Worm (Caenorhabditis elegans): ENCODE measurements around the gene cest-5.2.

Gene cest-5.2

DNA sequence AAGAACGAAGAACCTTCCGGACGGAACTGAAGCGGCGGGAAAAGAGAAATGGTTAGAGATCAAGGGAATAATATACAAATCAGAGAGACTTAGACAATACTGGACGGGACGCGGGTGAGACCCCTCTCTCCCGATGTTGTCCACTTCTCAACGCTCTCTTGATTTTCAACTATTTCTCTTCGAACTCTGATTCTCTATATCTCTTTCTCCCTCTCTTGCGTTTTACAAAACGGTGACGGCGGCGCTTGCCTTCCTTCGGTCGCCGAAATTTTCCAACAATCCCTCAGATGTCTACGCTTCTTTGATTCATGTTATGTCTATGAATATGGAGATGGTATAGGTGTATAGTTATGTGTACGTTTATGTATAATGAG is 51.0 kb downstream of the cest-5.2 start:
- TF ChIP-seq B0035.1 (tag; optimal IDR thresholded peaks at IDR 0.05) (no peak), snpc-4 (GFP tag; optimal IDR thresholded peaks at IDR 0.05) (no peak), snpc-4 (tag; optimal IDR thresholded peaks at IDR 0.05) (peak in 1 of 4 experiments; percentile 19), him-1 (tag; optimal IDR thresholded peaks at IDR 0.05) (no peak), tbp1 (GFP tag; optimal IDR thresholded peaks at IDR 0.05) (peak; percentile 16), aptf-3 (GFP tag; IDR thresholded peaks at IDR 0.05) (no peak), madf-6 (GFP tag; IDR thresholded peaks at IDR 0.05) (no peak), T07F8.4 (tag; optimal IDR thresholded peaks at IDR 0.05) (no peak), hmg-1.2 (GFP tag; IDR thresholded peaks at IDR 0.05) (peak; percentile 82; the same call in 1 of the 2 replicates), fkh-3 (tag; optimal IDR thresholded peaks at IDR 0.05) (no peak), mel-28 (tag; optimal IDR thresholded peaks at IDR 0.05; ENCODE audit: borderline replicate concordance) (no peak), attf-5 (GFP tag; optimal IDR thresholded peaks at IDR 0.05) (peak; percentile 27), sdz-38 (tag; optimal IDR thresholded peaks at IDR 0.05) (no peak), rcor-1 (GFP tag; IDR thresholded peaks at IDR 0.05) (peak; percentile 21; the same call in 1 of the 2 replicates), nhr-120 (GFP tag; IDR thresholded peaks at IDR 0.05) (no peak), akir-1 (GFP tag; optimal IDR thresholded peaks at IDR 0.05) (no peak), unc-130 (GFP tag; optimal IDR thresholded peaks at IDR 0.05) (no peak), ceh-91 (GFP tag; IDR thresholded peaks at IDR 0.05) (no peak), ztf-6 (GFP tag; IDR thresholded peaks at IDR 0.05) (no peak), athp-1 (tag; optimal IDR thresholded peaks at IDR 0.05) (no peak), cebp-1 (GFP tag; IDR thresholded peaks at IDR 0.05) (no peak), cebp-1 (tag; optimal IDR thresholded peaks at IDR 0.05) (peak; percentile 61), B0336.3 (GFP tag; IDR thresholded peaks at IDR 0.05) (no peak), ztf-26 (tag; optimal IDR thresholded peaks at IDR 0.05) (peak; percentile 12), snpc-3.4 (tag; optimal IDR thresholded peaks at IDR 0.05) (peak; percentile 35), madf-10 (tag; optimal IDR thresholded peaks at IDR 0.05) (no peak), nhr-90 (tag; optimal IDR thresholded peaks at IDR 0.05) (no peak), ama-1 (optimal IDR thresholded peaks at IDR 0.05) (no peak), ama-1 (GFP tag; optimal IDR thresholded peaks at IDR 0.05) (no peak), nfya-1 (tag; optimal IDR thresholded peaks at IDR 0.05; ENCODE audit: borderline replicate concordance, insufficient read depth) (no peak), F49E8.2 (tag; optimal IDR thresholded peaks at IDR 0.05; ENCODE audit: insufficient read depth) (no peak), ccch-3 (GFP tag; optimal IDR thresholded peaks at IDR 0.05) (no peak), zfh-2 (GFP tag; conservative IDR thresholded peaks at IDR 0.05) (no peak), sea-2 (GFP tag; IDR thresholded peaks at IDR 0.05) (no peak), nhr-80 (tag; optimal IDR thresholded peaks at IDR 0.05) (peak; percentile 34), attf-6 (GFP tag; IDR thresholded peaks at IDR 0.05) (no peak), mxl-1 (tag; optimal IDR thresholded peaks at IDR 0.05) (no peak), lag-1 (GFP tag; IDR thresholded peaks at IDR 0.05) (no peak), ceh-100 (GFP tag; IDR thresholded peaks at IDR 0.05) (no peak), mcd-1 (GFP tag; IDR thresholded peaks at IDR 0.05) (peak; percentile 41; the same call in 1 of the 2 replicates)

DNA sequence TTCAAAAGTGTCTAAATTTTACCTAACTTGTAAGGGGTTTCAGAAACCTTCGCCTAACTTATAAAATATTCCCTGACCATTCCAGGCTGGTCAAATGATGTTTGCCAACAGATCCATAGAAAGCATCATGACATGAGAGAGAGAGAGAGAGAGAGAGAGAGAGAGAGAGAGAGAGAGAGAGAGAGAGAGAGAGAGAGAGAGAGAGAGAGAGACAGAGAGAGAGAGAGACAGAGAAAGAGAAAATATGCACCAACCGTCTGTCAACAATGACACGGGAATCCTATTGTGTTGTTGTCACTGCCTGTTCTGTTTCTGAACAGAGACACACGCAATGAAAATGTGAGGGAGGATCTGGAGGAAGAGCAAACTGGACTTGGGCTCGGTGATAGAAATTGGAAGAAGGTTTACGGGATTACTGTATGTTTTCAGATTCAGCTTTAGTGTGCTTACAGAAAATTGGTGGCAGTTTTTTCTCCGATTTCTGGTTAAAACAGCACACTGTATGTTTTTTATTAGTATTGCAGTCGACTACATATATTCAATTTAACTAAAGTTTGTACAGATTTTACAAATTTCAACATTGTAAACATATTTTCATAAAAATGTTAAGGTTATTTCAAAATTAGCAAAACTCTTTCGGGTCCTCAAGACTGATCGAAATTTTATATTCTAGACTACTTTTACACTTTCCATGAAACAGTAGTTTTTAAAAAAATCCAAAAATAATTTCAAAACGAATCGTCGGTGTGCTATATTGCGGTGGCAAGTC is 51.6 kb downstream of the cest-5.2 start:
- TF ChIP-seq hmg-1.2 (GFP tag; IDR thresholded peaks at IDR 0.05) = peak; percentile 55
- 0 out of 2 replicates have a peak, but pooled peaks have one; percentile 21 for TF ChIP-seq egrh-3 (GFP tag; IDR thresholded peaks at IDR 0.05)
- no peak for TF ChIP-seq T26A5.8 (tag; optimal IDR thresholded peaks at IDR 0.05)
- no peak for TF ChIP-seq ztf-28 (GFP tag; IDR thresholded peaks at IDR 0.05)
- TF ChIP-seq D2030.7 (GFP tag; IDR thresholded peaks at IDR 0.05) = no peak
- TF ChIP-seq attf-5 (GFP tag; optimal IDR thresholded peaks at IDR 0.05) = peak; percentile 25
- TF ChIP-seq F33H1.4 (GFP tag; IDR thresholded peaks at IDR 0.05) = no peak
- TF ChIP-seq ceh-79 (tag; optimal IDR thresholded peaks at IDR 0.05) = no peak
- no peak for TF ChIP-seq athp-1 (tag; optimal IDR thresholded peaks at IDR 0.05)
- no peak for TF ChIP-seq zim-3 (tag; optimal IDR thresholded peaks at IDR 0.05)
- peak; percentile 35; the same call in 1 of the 2 replicates for TF ChIP-seq mcd-1 (GFP tag; IDR thresholded peaks at IDR 0.05)
- no peak for TF ChIP-seq snpc-3.4 (tag; optimal IDR thresholded peaks at IDR 0.05)

All from whole organism, young adult.